Worm (Caenorhabditis elegans): ENCODE measurements around the gene ugt-54.

Gene ugt-54

DNA sequence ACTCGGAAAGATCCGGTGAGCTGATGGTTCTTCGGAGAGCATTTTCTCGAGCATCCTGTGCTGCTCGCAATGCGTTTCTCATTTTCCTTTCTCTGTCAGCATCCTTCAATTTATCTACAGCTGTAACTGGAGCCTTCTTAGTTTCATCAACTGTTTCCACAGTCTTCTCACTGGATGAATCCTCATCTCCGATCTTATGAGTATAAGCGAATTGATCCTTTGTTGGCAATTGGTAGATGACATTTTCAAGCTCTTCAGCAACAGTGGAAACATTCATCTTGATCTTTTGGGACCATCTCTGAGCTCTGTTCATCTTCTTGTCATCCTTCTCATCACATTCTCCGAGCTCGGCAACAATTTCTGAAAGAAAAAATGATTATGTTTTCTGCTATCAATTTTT lies 17.8 kb downstream of the ugt-54 start:
- TF ChIP-seq eor-1 (tag; optimal IDR thresholded peaks at IDR 0.05): no peak
- no peak for TF ChIP-seq mdl-1 (tag; optimal IDR thresholded peaks at IDR 0.05)
- TF ChIP-seq zag-1 (tag; optimal IDR thresholded peaks at IDR 0.05): no peak
- peak; percentile 16 for TF ChIP-seq nhr-43 (tag; optimal IDR thresholded peaks at IDR 0.05; ENCODE audit: poor library complexity, severe bottlenecking)
- no peak for TF ChIP-seq nhr-67 (tag; optimal IDR thresholded peaks at IDR 0.05)

ce11 chrIV:10780583-10780982 lies 19.1 kb downstream of the ugt-54 start, which contains the start of gene swt-3:
swt-3 (minus strand) TSS chrIV:10780683.
- TF ChIP-seq egl-27 (tag; optimal IDR thresholded peaks at IDR 0.05) (no peak), pha-4 (tag; optimal IDR thresholded peaks at IDR 0.05) (no peak)

DNA sequence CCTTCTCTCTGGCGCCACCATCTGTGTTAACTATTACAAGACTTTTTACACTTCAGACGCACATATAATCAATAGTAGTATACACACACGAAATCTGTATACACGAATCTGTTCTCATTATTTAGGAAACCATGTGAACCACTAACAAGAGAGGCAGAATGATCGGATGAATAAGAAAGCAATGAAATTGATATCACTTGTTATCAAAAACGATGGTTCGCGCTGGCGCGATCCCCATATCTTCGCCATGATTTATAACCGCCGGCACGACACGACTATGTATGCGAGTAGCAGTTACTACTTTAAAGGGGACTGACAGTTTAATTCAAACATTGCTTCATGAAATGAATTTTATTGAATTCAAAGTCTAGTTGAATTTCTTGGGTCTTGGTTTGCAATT lies 19.8 kb downstream of the ugt-54 start:
- TF ChIP-seq elt-3 (tag; optimal IDR thresholded peaks at IDR 0.05): peak in 1 of 3 experiments; percentile 21
- no peak for TF ChIP-seq zag-1 (tag; optimal IDR thresholded peaks at IDR 0.05)

ce11 chrIV:10782014-10782413 lies 20.5 kb downstream of the ugt-54 start:
- TF ChIP-seq nhr-23 (tag; optimal IDR thresholded peaks at IDR 0.05) (peak; percentile 91), tbx-2 (tag; optimal IDR thresholded peaks at IDR 0.05) (no peak), zag-1 (tag; optimal IDR thresholded peaks at IDR 0.05) (no peak), nfya-1 (tag; optimal IDR thresholded peaks at IDR 0.05; ENCODE audit: insufficient read depth) (peak; percentile 73), mdl-1 (tag; optimal IDR thresholded peaks at IDR 0.05) (peak; percentile 58), ceh-28 (tag; optimal IDR thresholded peaks at IDR 0.05) (peak; percentile 18), elt-3 (tag; optimal IDR thresholded peaks at IDR 0.05) (peak in 2 of 3 experiments; percentile 43 to 69), nhr-43 (tag; optimal IDR thresholded peaks at IDR 0.05; ENCODE audit: poor library complexity, severe bottlenecking) (peak; percentile 92), lin-15B (tag; optimal IDR thresholded peaks at IDR 0.05) (no peak), egl-27 (tag; optimal IDR thresholded peaks at IDR 0.05) (peak; percentile 26), mml-1 (tag; optimal IDR thresholded peaks at IDR 0.05) (peak; percentile 22), snpc-4 (tag; optimal IDR thresholded peaks at IDR 0.05) (no peak), pqm-1 (tag; optimal IDR thresholded peaks at IDR 0.05) (no peak), nhr-25 (tag; optimal IDR thresholded peaks at IDR 0.05) (peak; percentile 72), lsy-12 (tag; optimal IDR thresholded peaks at IDR 0.05) (peak; percentile 19)

DNA sequence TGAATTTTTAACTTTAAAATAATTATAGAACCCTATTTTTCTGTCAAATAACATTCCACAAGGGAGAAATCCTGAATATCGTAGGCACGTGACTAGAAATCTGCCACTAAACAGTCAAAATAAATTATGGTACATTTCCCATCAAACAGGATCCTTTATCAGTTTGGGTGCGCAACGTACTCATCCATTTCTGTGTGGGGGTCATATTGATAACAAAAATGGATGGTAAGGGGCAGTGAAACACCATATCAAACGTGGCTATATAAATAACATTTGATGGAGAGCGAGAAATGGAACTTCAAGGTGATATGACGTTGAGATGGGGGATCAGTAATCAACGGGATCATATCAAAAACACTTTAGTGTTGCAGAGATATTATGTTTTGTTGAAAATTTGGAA lies 22.6 kb downstream of the ugt-54 start:
- TF ChIP-seq ceh-16 (tag; optimal IDR thresholded peaks at IDR 0.05): no peak
- no peak for TF ChIP-seq nhr-28 (tag; optimal IDR thresholded peaks at IDR 0.05)
- peak; percentile 38 for TF ChIP-seq nhr-25 (tag; optimal IDR thresholded peaks at IDR 0.05)
- TF ChIP-seq zag-1 (tag; optimal IDR thresholded peaks at IDR 0.05): no peak
- TF ChIP-seq elt-3 (tag; optimal IDR thresholded peaks at IDR 0.05): peak in 2 of 3 experiments; percentile 67 to 73
- TF ChIP-seq lin-15B (tag; optimal IDR thresholded peaks at IDR 0.05): no peak
- no peak for TF ChIP-seq nhr-11 (tag; optimal IDR thresholded peaks at IDR 0.05)
- TF ChIP-seq nhr-23 (tag; optimal IDR thresholded peaks at IDR 0.05): peak; percentile 63
- TF ChIP-seq nhr-67 (tag; optimal IDR thresholded peaks at IDR 0.05): no peak
- peak; percentile 69 for TF ChIP-seq nhr-43 (tag; optimal IDR thresholded peaks at IDR 0.05; ENCODE audit: poor library complexity, severe bottlenecking)
- no peak for TF ChIP-seq pha-4 (tag; optimal IDR thresholded peaks at IDR 0.05)
- TF ChIP-seq ama-1 (optimal IDR thresholded peaks at IDR 0.05): no peak
- no peak for TF ChIP-seq nhr-77 (tag; optimal IDR thresholded peaks at IDR 0.05)
- no peak for TF ChIP-seq ztf-4 (tag; optimal IDR thresholded peaks at IDR 0.05)
- no peak for TF ChIP-seq elt-2 (tag; optimal IDR thresholded peaks at IDR 0.05)
- TF ChIP-seq nfya-1 (tag; optimal IDR thresholded peaks at IDR 0.05; ENCODE audit: insufficient read depth): no peak
- no peak for TF ChIP-seq nhr-12 (tag; optimal IDR thresholded peaks at IDR 0.05)
- no peak for TF ChIP-seq eor-1 (tag; optimal IDR thresholded peaks at IDR 0.05)
- no peak for TF ChIP-seq ceh-82 (tag; optimal IDR thresholded peaks at IDR 0.05)
- no peak for TF ChIP-seq elt-1 (tag; optimal IDR thresholded peaks at IDR 0.05)
- TF ChIP-seq mml-1 (tag; optimal IDR thresholded peaks at IDR 0.05): no peak
- TF ChIP-seq tbx-2 (tag; optimal IDR thresholded peaks at IDR 0.05): no peak

- no peak for TF ChIP-seq ama-1 (optimal IDR thresholded peaks at IDR 0.05)
- no peak for TF ChIP-seq elt-1 (tag; optimal IDR thresholded peaks at IDR 0.05)
Observed at ce11 chrIV:10786731-10787130, 25.2 kb downstream of the ugt-54 start, which contains the start of gene srd-7. srd-7 (minus strand) TSS chrIV:10786831.

ce11 chrIV:10790353-10790752 lies 28.9 kb downstream of the ugt-54 start, which contains the start of gene pept-2:
pept-2 (plus strand) TSS chrIV:10790653.
- TF ChIP-seq nhr-25 (tag; optimal IDR thresholded peaks at IDR 0.05) (peak; percentile 31), tbx-2 (tag; optimal IDR thresholded peaks at IDR 0.05) (no peak), egl-27 (tag; optimal IDR thresholded peaks at IDR 0.05) (no peak)
